Worm (Caenorhabditis elegans) whole organism, early embryonic: ENCODE measurements around the gene K09C8.9.

Source experiments
- B0310.2 ChIP-seq: sonication (generic microtip); optimal IDR thresholded peaks from 2 replicates; lab custom pipeline; 2016; ENCODE audit warnings: mild to moderate bottlenecking, missing genetic modification characterization, missing compliant biosample characterization
- F13C5.2 ChIP-seq: sonication (generic microtip); optimal IDR thresholded peaks from 2 replicates; lab custom pipeline; 2017; ENCODE audit warnings: mild to moderate bottlenecking, missing genetic modification characterization, inconsistent platforms, missing compliant biosample characterization
- ama-1 ChIP-seq: fragments of 150-350 bp; optimal IDR thresholded peaks from 2 replicates; lab custom pipeline; 2014
- ceh-13 ChIP-seq: fragments of 200-800 bp; sonication (Bioruptor generic); optimal IDR thresholded peaks from 2 replicates; lab custom pipeline; 2018; ENCODE audit warnings: mild to moderate bottlenecking, missing genetic modification characterization, missing compliant biosample characterization
- ceh-36 ChIP-seq: sonication (generic microtip); optimal IDR thresholded peaks from 2 replicates; lab custom pipeline; 2016; ENCODE audit warnings: missing genetic modification characterization, inconsistent platforms, missing compliant biosample characterization
- ets-7 ChIP-seq: sonication (generic microtip); optimal IDR thresholded peaks from 2 replicates; lab custom pipeline; 2016; ENCODE audit warnings: missing genotype, missing genetic modification characterization, missing compliant biosample characterization
- flt-1 ChIP-seq: fragments of 200-800 bp; sonication (Bioruptor generic); IDR thresholded peaks from 2 replicates; pipeline ENCODE4 v1.3.6; 2022; ENCODE audit warnings: missing genetic modification characterization, missing compliant biosample characterization
- hmbx-1 ChIP-seq: sonication (generic microtip); optimal IDR thresholded peaks from 2 replicates; lab custom pipeline; 2016; ENCODE audit warnings: mild to moderate bottlenecking, missing genetic modification characterization, missing compliant biosample characterization
- hmg-4 ChIP-seq: fragments of 200-800 bp; sonication (Bioruptor generic); optimal IDR thresholded peaks from 2 replicates; lab custom pipeline; 2018; ENCODE audit warnings: mild to moderate bottlenecking, missing genetic modification characterization, missing compliant biosample characterization
- scrt-1 ChIP-seq: fragments of 200-800 bp; sonication (Bioruptor generic); IDR thresholded peaks from 2 replicates; pipeline ENCODE4 v1.3.6; 2022; ENCODE audit warnings: missing genetic modification characterization, missing compliant biosample characterization
- tbx-11 ChIP-seq: fragments of 200-800 bp; sonication (Bioruptor generic); IDR thresholded peaks from 2 replicates; pipeline ENCODE4 v1.3.6; 2022; ENCODE audit warnings: missing genetic modification characterization, missing compliant biosample characterization
- tbx-37 ChIP-seq: fragments of 200-800 bp; sonication (Bioruptor generic); conservative IDR thresholded peaks from 2 replicates; pipeline ENCODE4 v1.3.6; 2022; ENCODE audit warnings: missing genetic modification reagents, missing genetic modification characterization, missing compliant biosample characterization
- tra-4 ChIP-seq: sonication (generic microtip); optimal IDR thresholded peaks from 2 replicates; lab custom pipeline; 2017; ENCODE audit warnings: missing genetic modification characterization, missing compliant biosample characterization

- TF ChIP-seq F13C5.2 (tag; lab: Kevin White, UChicago) (no peak), scrt-1 (GFP tag; lab: Robert Waterston, UW) (no peak), hmbx-1 (no peak), ama-1 (lab: Kevin White, UChicago) (no peak), tbx-11 (no peak), tbx-37 (GFP tag; lab: Robert Waterston, UW) (no peak), ets-7 (tag; lab: Kevin White, UChicago) (no peak), flt-1 (GFP tag; lab: Robert Waterston, UW) (no peak), tra-4 (tag; lab: Kevin White, UChicago) (no peak), ceh-36 (tag; lab: Kevin White, UChicago) (no peak), hmg-4 (GFP tag; lab: Kevin White, UChicago) (no peak), B0310.2 (no peak), ceh-13 (no peak)
These were observed 3.0 kb upstream of the K09C8.9 start, which contains the start of gene K09C8.8 for ce11 chrX:10970629-10971028.
